Fruit fly (Drosophila melanogaster) whole organism, embryonic: Measurements from ENCODE around the gene CG6236.

ENCODE experiments used
- Asciz ChIP-seq: fragments of 200-800 bp; sonication (Bioruptor generic); optimal IDR thresholded peaks from 2 replicates; lab custom pipeline; 2017; ENCODE audit warnings: missing biosample characterization, mild to moderate bottlenecking, missing genetic modification characterization, missing genetic modification reagents
- B-H2 ChIP-seq: fragments of 200-800 bp; sonication (Bioruptor generic); optimal IDR thresholded peaks from 2 replicates; lab custom pipeline; 2018; ENCODE audit warnings: missing biosample characterization, mild to moderate bottlenecking, missing genetic modification characterization
- C15 ChIP-seq: fragments of 200-800 bp; sonication (Bioruptor generic); IDR thresholded peaks from 3 replicates; pipeline ENCODE4 v1.3.6; 2022; ENCODE audit warnings: missing biosample characterization, missing genetic modification characterization
- CG10267 ChIP-seq: fragments of 200-800 bp; sonication (Bioruptor generic); optimal IDR thresholded peaks from 2 replicates; lab custom pipeline; 2018; ENCODE audit warnings: missing biosample characterization, mild to moderate bottlenecking, missing genetic modification characterization, moderate library complexity
- CG10274 ChIP-seq: fragments of 200-800 bp; sonication (Bioruptor generic); optimal IDR thresholded peaks from 3 replicates; lab custom pipeline; 2017; ENCODE audit warnings: missing biosample characterization, mild to moderate bottlenecking, missing genetic modification characterization
- CG11247 ChIP-seq: fragments of 200-800 bp; sonication (Bioruptor generic); IDR thresholded peaks from 2 replicates; pipeline ENCODE4 v1.3.6; 2022; ENCODE audit warnings: missing biosample characterization, missing genetic modification characterization
- CG14050 ChIP-seq: fragments of 200-800 bp; sonication (Bioruptor generic); IDR thresholded peaks from 3 replicates; pipeline ENCODE4 v1.3.6; 2022; ENCODE audit warnings: missing biosample characterization, missing genetic modification characterization
- CG14860 ChIP-seq: fragments of 200-800 bp; sonication (Bioruptor generic); IDR thresholded peaks from 3 replicates; pipeline ENCODE4 v1.3.6; 2022; ENCODE audit warnings: missing biosample characterization, missing genetic modification characterization; ENCODE audit not compliant: partially characterized antibody
- CG15011 ChIP-seq: fragments of 200-800 bp; sonication (Bioruptor generic); optimal IDR thresholded peaks from 3 replicates; lab custom pipeline; 2018; ENCODE audit warnings: missing biosample characterization, mild to moderate bottlenecking, missing genetic modification characterization
- CG15479 ChIP-seq: fragments of 200-800 bp; sonication (Bioruptor generic); optimal IDR thresholded peaks from 3 replicates; lab custom pipeline; 2019; ENCODE audit warnings: missing biosample characterization, mild to moderate bottlenecking, missing genetic modification characterization, moderate library complexity
- CG1647 ChIP-seq: fragments of 200-800 bp; sonication (Bioruptor generic); optimal IDR thresholded peaks from 3 replicates; lab custom pipeline; 2016; ENCODE audit warnings: missing biosample characterization, missing genetic modification characterization
- CG1832 ChIP-seq: fragments of 200-800 bp; sonication (Bioruptor generic); optimal IDR thresholded peaks from 2 replicates; lab custom pipeline; 2017; ENCODE audit warnings: missing biosample characterization, mild to moderate bottlenecking, missing genetic modification characterization, inconsistent platforms
- CG3726 ChIP-seq: fragments of 200-800 bp; sonication (Bioruptor generic); IDR thresholded peaks from 3 replicates; pipeline ENCODE4, ENCODE4 v1.3.6; 2022; ENCODE audit warnings: missing biosample characterization, missing genetic modification characterization
- CG3847 ChIP-seq: fragments of 200-800 bp; sonication (Bioruptor generic); IDR thresholded peaks from 2 replicates; pipeline ENCODE4 v1.3.6; 2022; ENCODE audit warnings: missing biosample characterization, missing genetic modification characterization
- CG3995 ChIP-seq: fragments of 200-800 bp; sonication (Bioruptor generic); optimal IDR thresholded peaks from 3 replicates; lab custom pipeline; 2016; ENCODE audit warnings: missing biosample characterization, missing genetic modification characterization
- CG4820 ChIP-seq: fragments of 200-800 bp; sonication (Bioruptor generic); optimal IDR thresholded peaks from 3 replicates; lab custom pipeline; 2016; ENCODE audit warnings: missing biosample characterization, missing genetic modification characterization
- CG7357 ChIP-seq: fragments of 200-800 bp; sonication (Bioruptor generic); IDR thresholded peaks from 3 replicates; pipeline ENCODE4 v1.3.6; 2022; ENCODE audit warnings: missing biosample characterization, missing genetic modification characterization
- CG7839 ChIP-seq: fragments of 200-800 bp; sonication (Bioruptor generic); optimal IDR thresholded peaks from 3 replicates; lab custom pipeline; 2018; ENCODE audit warnings: missing biosample characterization, mild to moderate bottlenecking, missing genetic modification characterization, moderate library complexity
- CG8478 ChIP-seq: fragments of >200 bp; optimal IDR thresholded peaks from 2 replicates; lab custom pipeline; 2018
- CG9437 ChIP-seq: fragments of 200-800 bp; sonication (Bioruptor generic); optimal IDR thresholded peaks from 2 replicates; lab custom pipeline; 2018; ENCODE audit warnings: missing biosample characterization, mild to moderate bottlenecking, missing genetic modification characterization
- CHES-1-like ChIP-seq: fragments of 200-800 bp; sonication (Bioruptor generic); optimal IDR thresholded peaks from 2 replicates; lab custom pipeline; 2016; ENCODE audit warnings: missing biosample characterization, missing genetic modification characterization
- CoRest ChIP-seq: fragments of 200-800 bp; sonication (Bioruptor generic); optimal IDR thresholded peaks from 3 replicates; lab custom pipeline; 2018; ENCODE audit warnings: missing biosample characterization, mild to moderate bottlenecking, missing genetic modification characterization, moderate library complexity
- Dek ChIP-seq: fragments of 200-800 bp; sonication (Bioruptor generic); optimal IDR thresholded peaks from 3 replicates; lab custom pipeline; 2019; ENCODE audit warnings: missing biosample characterization, mild to moderate bottlenecking, missing genetic modification characterization, moderate library complexity
- Dfd ChIP-seq, 2 experiments: fragments of >200 bp; optimal IDR thresholded peaks; 2 replicates each; lab custom pipeline; 2017; ENCODE audit warnings: missing biosample characterization in 2 of 2, missing genetic modification characterization in 2 of 2
- Doc2 ChIP-seq: fragments of 200-800 bp; sonication (Bioruptor generic); IDR thresholded peaks from 2 replicates; pipeline ENCODE4 v1.3.6; 2022; ENCODE audit warnings: missing biosample characterization, missing genetic modification characterization
- Dp ChIP-seq: fragments of 200-800 bp; sonication (Bioruptor generic); optimal IDR thresholded peaks from 2 replicates; lab custom pipeline; 2018; ENCODE audit warnings: missing biosample characterization, mild to moderate bottlenecking, missing genetic modification characterization, moderate library complexity
- HmgD ChIP-seq: fragments of 200-800 bp; sonication (Bioruptor generic); optimal IDR thresholded peaks from 3 replicates; lab custom pipeline; 2016; ENCODE audit warnings: missing biosample characterization, missing genetic modification characterization
- MBD-R2 ChIP-seq: fragments of 200-800 bp; sonication (Bioruptor generic); IDR thresholded peaks from 2 replicates; pipeline ENCODE4 v1.3.6; 2022; ENCODE audit warnings: missing biosample characterization, missing genetic modification characterization
- Pdp1 ChIP-seq, 2 experiments: fragments of 200-800 bp; sonication (Bioruptor generic); optimal IDR thresholded peaks; 3 replicates each; lab custom pipeline; 2016; ENCODE audit warnings: missing biosample characterization in 2 of 2, missing genetic modification characterization in 2 of 2, mild to moderate bottlenecking in 1 of 2, moderate library complexity in 1 of 2
- Poxn ChIP-seq: fragments of 200-800 bp; sonication (Bioruptor generic); IDR thresholded peaks from 2 replicates; pipeline ENCODE4 v1.3.6; 2022; ENCODE audit warnings: missing biosample characterization, missing genetic modification characterization
- YL-1 ChIP-seq: fragments of 200-800 bp; sonication (Bioruptor generic); optimal IDR thresholded peaks from 3 replicates; lab custom pipeline; 2017; ENCODE audit warnings: missing biosample characterization, mild to moderate bottlenecking, missing genetic modification characterization
- ab ChIP-seq: fragments of 200-800 bp; sonication (Bioruptor generic); optimal IDR thresholded peaks from 2 replicates; lab custom pipeline; 2016; ENCODE audit warnings: missing biosample characterization, missing genetic modification characterization
- bbx ChIP-seq: fragments of 200-800 bp; sonication (Bioruptor generic); IDR thresholded peaks from 2 replicates; pipeline ENCODE4 v1.3.6; 2022; ENCODE audit warnings: missing biosample characterization, missing genetic modification characterization; ENCODE audit not compliant: partially characterized antibody
- cad ChIP-seq: fragments of >200 bp; optimal IDR thresholded peaks from 2 replicates; lab custom pipeline; 2017; ENCODE audit warnings: missing biosample characterization, missing genetic modification characterization
- cato ChIP-seq: fragments of 200-800 bp; sonication (Bioruptor generic); optimal IDR thresholded peaks from 2 replicates; lab custom pipeline; 2016; ENCODE audit warnings: missing biosample characterization, missing genetic modification characterization, borderline replicate concordance
- cg ChIP-seq: fragments of 200-800 bp; sonication (Bioruptor generic); optimal IDR thresholded peaks from 3 replicates; lab custom pipeline; 2019; ENCODE audit warnings: missing biosample characterization, mild to moderate bottlenecking, missing genetic modification characterization, moderate library complexity
- da ChIP-seq: fragments of 200-800 bp; sonication (Bioruptor generic); optimal IDR thresholded peaks from 2 replicates; lab custom pipeline; 2016; ENCODE audit warnings: missing biosample characterization, missing genetic modification characterization
- dm ChIP-seq: fragments of 200-800 bp; sonication (Bioruptor generic); optimal IDR thresholded peaks from 3 replicates; lab custom pipeline; 2016; ENCODE audit warnings: missing biosample characterization, missing genetic modification characterization
- nerfin-2 ChIP-seq: fragments of 200-800 bp; sonication (Bioruptor generic); IDR thresholded peaks from 2 replicates; pipeline ENCODE4 v1.3.6; 2022; ENCODE audit warnings: missing biosample characterization, missing genetic modification characterization; ENCODE audit not compliant: partially characterized antibody
- nom ChIP-seq: fragments of 200-800 bp; sonication (Bioruptor generic); optimal IDR thresholded peaks from 2 replicates; lab custom pipeline; 2017; ENCODE audit warnings: missing biosample characterization, missing genetic modification characterization, mild to moderate bottlenecking, moderate library complexity, missing genetic modification reagents
- phol ChIP-seq: fragments of 200-800 bp; sonication (Bioruptor generic); optimal IDR thresholded peaks from 3 replicates; lab custom pipeline; 2018; ENCODE audit warnings: missing biosample characterization, mild to moderate bottlenecking, missing genetic modification characterization, moderate library complexity
- pum ChIP-seq: fragments of 200-800 bp; sonication (Bioruptor generic); optimal IDR thresholded peaks from 2 replicates; lab custom pipeline; 2016; ENCODE audit warnings: missing biosample characterization, missing genetic modification characterization
- ranshi ChIP-seq: fragments of 200-800 bp; sonication (Bioruptor generic); IDR thresholded peaks from 2 replicates; pipeline ENCODE4 v1.3.6; 2022; ENCODE audit warnings: missing biosample characterization, missing genetic modification characterization
- salm ChIP-seq: fragments of 200-800 bp; sonication (Bioruptor generic); optimal IDR thresholded peaks from 2 replicates; lab custom pipeline; 2018; ENCODE audit warnings: missing biosample characterization, mild to moderate bottlenecking, missing genetic modification characterization
- sd ChIP-seq: fragments of 200-800 bp; sonication (Bioruptor generic); optimal IDR thresholded peaks from 3 replicates; lab custom pipeline; 2018; ENCODE audit warnings: missing biosample characterization, mild to moderate bottlenecking, missing genetic modification characterization, moderate library complexity
- slp2 ChIP-seq: fragments of 200-800 bp; sonication (Bioruptor generic); optimal IDR thresholded peaks from 2 replicates; lab custom pipeline; 2016; ENCODE audit warnings: missing biosample characterization, missing genetic modification characterization
- stwl ChIP-seq: fragments of 200-800 bp; sonication (Bioruptor generic); optimal IDR thresholded peaks from 3 replicates; lab custom pipeline; 2018; ENCODE audit warnings: missing biosample characterization, mild to moderate bottlenecking, missing genetic modification characterization, moderate library complexity
- unpg ChIP-seq: fragments of 200-800 bp; sonication (Bioruptor generic); optimal IDR thresholded peaks from 3 replicates; lab custom pipeline; 2018; ENCODE audit warnings: missing biosample characterization, mild to moderate bottlenecking, missing genetic modification characterization, moderate library complexity
- vfl ChIP-seq: fragments of 200-800 bp; sonication (Bioruptor generic); optimal IDR thresholded peaks from 2 replicates; lab custom pipeline; 2016; ENCODE audit warnings: missing biosample characterization, missing genetic modification characterization
- vvl ChIP-seq: fragments of 200-800 bp; sonication (Bioruptor generic); IDR thresholded peaks from 2 replicates; pipeline ENCODE4 v1.3.6; 2022; ENCODE audit warnings: missing biosample characterization, missing genetic modification characterization
- zfh1 ChIP-seq: fragments of 200-800 bp; sonication (Bioruptor generic); IDR thresholded peaks from 3 replicates; pipeline ENCODE4 v1.3.6; 2022; ENCODE audit warnings: missing biosample characterization, missing genetic modification characterization

Gene CG6236

DNA sequence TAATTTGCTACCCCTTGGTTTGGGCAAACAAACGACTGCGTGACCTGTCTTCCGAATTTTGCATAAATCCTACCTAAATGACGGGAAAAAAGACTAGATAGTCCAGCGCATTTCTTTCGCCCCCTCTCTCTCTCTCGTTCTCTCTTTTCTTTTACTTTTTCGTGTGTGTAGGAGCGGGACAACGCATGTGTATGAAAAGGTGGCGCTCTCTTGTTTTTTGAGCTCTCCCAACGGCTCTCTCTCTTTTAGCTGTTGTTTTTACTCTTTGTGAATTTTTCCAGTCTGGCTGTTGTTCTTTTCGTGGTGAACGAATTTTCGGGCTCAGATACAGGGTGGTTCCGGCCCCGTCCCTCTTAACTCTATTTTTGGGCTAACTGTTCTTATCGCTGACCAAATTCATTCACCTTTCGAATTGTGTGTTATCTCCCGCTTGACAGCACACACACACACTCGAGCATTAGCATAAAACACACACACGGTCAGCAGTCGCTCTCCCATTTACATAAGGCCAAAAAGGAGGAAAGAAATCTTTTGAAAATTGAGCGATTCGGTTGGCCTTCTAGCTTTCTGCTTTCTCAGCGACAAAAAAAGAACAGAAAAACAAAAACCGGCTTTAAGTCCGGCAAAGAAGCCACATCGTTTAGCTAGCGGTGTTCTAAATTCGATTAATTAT, 36.4 kb downstream of the CG6236 start (continued):
- TF ChIP-seq CG7839 (tag; lab: Kevin White, UChicago), result no peak
- no peak for TF ChIP-seq slp2 (GFP tag; lab: Kevin White, UChicago)
- peak; percentile 52 for TF ChIP-seq nom (GFP tag; lab: Kevin White, UChicago)
- no peak for TF ChIP-seq ranshi
- TF ChIP-seq zfh1 (GFP tag; lab: Robert Waterston, UW), result no peak
- no peak for TF ChIP-seq CG10274 (GFP tag; lab: Kevin White, UChicago)
- no peak for TF ChIP-seq Dfd (GFP tag; optimal IDR thresholded peaks at IDR 0.05; lab: Kevin White, UChicago)
- TF ChIP-seq Asciz (GFP tag; lab: Kevin White, UChicago), result no peak
- TF ChIP-seq salm (tag; lab: Kevin White, UChicago), result peak; percentile 10
- no peak for TF ChIP-seq phol
- no peak for TF ChIP-seq B-H2 (GFP tag; lab: Kevin White, UChicago)
- no peak for TF ChIP-seq CG3995 (GFP tag; lab: Kevin White, UChicago)
- TF ChIP-seq dm (GFP tag; lab: Kevin White, UChicago), result no peak
- no peak for TF ChIP-seq vvl
- TF ChIP-seq CG9437, result no peak
- TF ChIP-seq Pdp1 (GFP tag; optimal IDR thresholded peaks at IDR 0.05; lab: Kevin White, UChicago), result peak in 1 of 2 experiments; percentile 54
- TF ChIP-seq CHES-1-like, result no peak
- TF ChIP-seq vfl (GFP tag; lab: Kevin White, UChicago), result no peak
- TF ChIP-seq CG14050 (GFP tag; lab: Robert Waterston, UW), result no peak
- no peak for TF ChIP-seq stwl (tag; lab: Kevin White, UChicago)
- no peak for TF ChIP-seq Dp
- TF ChIP-seq pum (GFP tag; lab: Kevin White, UChicago), result no peak
- TF ChIP-seq cg (GFP tag; lab: Kevin White, UChicago), result peak; percentile 61
- no peak for TF ChIP-seq HmgD (GFP tag; lab: Kevin White, UChicago)
- no peak for TF ChIP-seq CoRest
- TF ChIP-seq cato (GFP tag; lab: Kevin White, UChicago), result no peak
- TF ChIP-seq CG1832 (GFP tag; lab: Kevin White, UChicago), result peak; percentile 89
- no peak for TF ChIP-seq Dek (tag; lab: Kevin White, UChicago)
- no peak for TF ChIP-seq CG15011 (GFP tag; lab: Kevin White, UChicago)
- TF ChIP-seq YL-1 (GFP tag; lab: Kevin White, UChicago), result no peak
- no peak for TF ChIP-seq MBD-R2 (GFP tag; lab: Robert Waterston, UW)
- TF ChIP-seq CG10267 (tag; lab: Kevin White, UChicago), result no peak
- TF ChIP-seq CG11247 (GFP tag; lab: Robert Waterston, UW), result no peak
- TF ChIP-seq da (GFP tag; lab: Kevin White, UChicago), result no peak
- no peak for TF ChIP-seq CG14860 (GFP tag; lab: Robert Waterston, UW)
- TF ChIP-seq bbx (GFP tag; lab: Robert Waterston, UW), result no peak
- no peak for TF ChIP-seq CG7357 (GFP tag; lab: Robert Waterston, UW)
- TF ChIP-seq CG1647 (GFP tag; lab: Kevin White, UChicago), result no peak
- TF ChIP-seq CG15479 (GFP tag; lab: Kevin White, UChicago), result peak; percentile 49
- no peak for TF ChIP-seq ab (GFP tag; lab: Kevin White, UChicago)
- no peak for TF ChIP-seq nerfin-2 (GFP tag; lab: Robert Waterston, UW)
- TF ChIP-seq unpg (GFP tag; lab: Kevin White, UChicago), result no peak
- TF ChIP-seq CG8478, result peak; percentile 7
- TF ChIP-seq C15 (GFP tag; lab: Robert Waterston, UW), result no peak
- TF ChIP-seq Poxn (GFP tag; lab: Robert Waterston, UW), result no peak
- TF ChIP-seq CG3726 (GFP tag; lab: Robert Waterston, UW), result no peak
- TF ChIP-seq cad, result no peak
- TF ChIP-seq CG3847 (GFP tag; lab: Robert Waterston, UW), result no peak
- TF ChIP-seq CG4820 (GFP tag; lab: Kevin White, UChicago), result no peak
- no peak for TF ChIP-seq sd (tag; lab: Kevin White, UChicago)
- TF ChIP-seq Doc2, result no peak
